Fruit fly (Drosophila melanogaster) whole organism, pupa: Measurements from ENCODE around the gene CG33170.
A peak's percentile ranks its signal among the peaks of the same experiment; 100 is the strongest.

Experiments used
- CG17806 ChIP-seq: fragments of 200-800 bp; sonication (Bioruptor generic); optimal IDR thresholded peaks from 2 replicates; lab custom pipeline; 2018; ENCODE audit warnings: missing biosample characterization, mild to moderate bottlenecking, missing genetic modification characterization, moderate library complexity
- CG8301 ChIP-seq: fragments of 200-800 bp; sonication (Bioruptor generic); optimal IDR thresholded peaks from 2 replicates; lab custom pipeline; 2018; ENCODE audit warnings: missing biosample characterization, mild to moderate bottlenecking, missing genetic modification characterization
- EcR ChIP-seq: fragments of 200-800 bp; sonication (Bioruptor generic); optimal IDR thresholded peaks from 3 replicates; lab custom pipeline; 2019; ENCODE audit warnings: missing biosample characterization, missing genetic modification characterization, mild to moderate bottlenecking, moderate library complexity, missing genetic modification reagents
- Pif1A ChIP-seq: fragments of 200-800 bp; sonication (Bioruptor generic); optimal IDR thresholded peaks from 3 replicates; lab custom pipeline; 2016; ENCODE audit warnings: missing biosample characterization, missing genetic modification characterization
- gl ChIP-seq: fragments of 200-800 bp; sonication (Bioruptor generic); optimal IDR thresholded peaks from 2 replicates; lab custom pipeline; 2018; ENCODE audit warnings: missing biosample characterization, mild to moderate bottlenecking, missing genetic modification characterization

DNA sequence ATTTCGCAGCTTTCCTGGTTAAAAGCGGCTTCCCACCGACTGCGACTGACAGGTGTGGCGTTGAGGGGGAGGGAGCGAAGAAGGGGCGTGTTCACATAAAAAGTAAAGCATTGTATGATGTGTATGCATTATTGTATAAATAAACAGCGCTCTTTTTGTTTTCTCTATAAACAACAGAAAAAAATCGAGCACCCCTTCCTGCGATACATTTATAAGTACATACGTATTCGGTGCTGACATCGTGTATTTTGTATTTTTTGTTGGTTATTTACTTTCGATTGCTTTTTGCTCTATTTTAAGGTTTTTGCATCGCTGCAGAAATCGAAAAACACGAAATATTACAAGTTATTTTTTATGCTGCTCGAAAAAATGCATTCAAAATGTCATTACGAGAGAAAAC, 38.2 kb upstream of the CG33170 start:
- peak; percentile 20 for TF ChIP-seq gl (tag; lab: Kevin White, UChicago)
- no peak for TF ChIP-seq EcR
- no peak for TF ChIP-seq CG8301
- no peak for TF ChIP-seq Pif1A (GFP tag; lab: Kevin White, UChicago)
- TF ChIP-seq CG17806 (tag; lab: Kevin White, UChicago) = peak; percentile 9
